Worm (Caenorhabditis elegans) whole organism, L3 larva: ENCODE data around the gene F26D10.13.

Experiments used
- ceh-82 ChIP-seq: fragments of 150-350 bp; optimal IDR thresholded peaks from 2 replicates; lab custom pipeline; 2014; ENCODE audit warnings: missing biosample characterization, missing genetic modification characterization
- ceh-9 ChIP-seq: sonication (generic microtip); optimal IDR thresholded peaks from 2 replicates; lab custom pipeline; 2018; ENCODE audit warnings: missing biosample characterization, missing genetic modification characterization

DNA sequence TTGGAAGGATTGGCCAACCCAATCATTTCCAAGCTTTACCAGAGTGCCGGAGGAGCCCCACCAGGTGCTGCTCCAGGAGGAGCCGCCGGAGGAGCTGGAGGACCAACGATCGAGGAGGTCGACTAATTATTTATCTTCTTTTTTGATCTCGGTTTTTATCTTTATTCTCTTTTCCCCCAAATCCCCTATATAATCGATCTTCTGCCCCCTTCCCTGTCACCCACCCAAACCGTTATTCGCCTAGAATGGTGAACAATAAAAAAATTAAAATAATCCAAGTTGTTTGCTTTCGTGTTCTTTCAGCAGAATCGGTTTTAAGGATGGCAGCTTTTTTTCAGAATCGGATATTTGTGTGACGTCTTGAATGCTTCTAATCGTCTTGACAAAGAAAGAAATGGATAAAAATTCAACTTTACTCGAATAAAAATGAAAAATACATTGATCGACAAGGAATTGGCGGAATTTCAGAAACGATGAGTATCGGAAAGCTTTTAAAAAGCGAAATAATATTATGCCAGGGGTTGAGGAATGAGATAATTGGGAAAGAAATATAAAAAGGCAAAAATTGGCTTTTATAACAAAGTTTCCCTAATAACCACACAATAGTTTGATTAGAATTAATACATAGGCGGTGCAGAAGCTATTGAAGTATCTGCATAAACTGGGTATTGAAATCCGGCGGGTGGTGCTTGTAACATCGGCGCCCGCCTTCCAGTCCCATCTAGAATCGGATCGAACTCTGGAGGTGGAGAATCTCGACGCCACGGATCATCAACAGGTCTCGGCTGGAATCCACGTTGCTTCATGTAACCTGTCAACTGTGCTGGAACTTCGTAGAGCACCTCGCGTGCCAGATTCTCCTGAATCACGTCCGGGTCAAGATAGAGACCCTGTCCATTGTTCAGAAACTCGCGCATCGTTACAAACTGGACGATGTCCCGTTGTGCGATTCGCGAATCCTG lies 16.7 kb upstream of the F26D10.13 start:
- no peak for TF ChIP-seq ceh-9
- TF ChIP-seq ceh-82 (tag; lab: Kevin White, UChicago): no peak
